Worm (Caenorhabditis elegans) whole organism, mixed stage, embryonic: ENCODE measurements around the gene nhr-34.

Experiments used
- M03D4.4 ChIP-seq: sonication (generic microtip); optimal IDR thresholded peaks from 2 replicates; lab custom pipeline; 2017; ENCODE audit warnings: mild to moderate bottlenecking, missing genetic modification characterization, missing compliant biosample characterization
- bed-3 ChIP-seq: fragments of 200-800 bp; sonication (Bioruptor generic); optimal IDR thresholded peaks from 3 replicates; lab custom pipeline; 2018; ENCODE audit warnings: mild to moderate bottlenecking, missing genetic modification characterization, moderate library complexity, missing compliant biosample characterization
- blmp-1 ChIP-seq: fragments of 150-350 bp; optimal IDR thresholded peaks from 2 replicates; lab custom pipeline; 2014; ENCODE audit warnings: missing biosample characterization, missing genetic modification characterization
- ceh-39 ChIP-seq: fragments of 150-350 bp; optimal IDR thresholded peaks from 2 replicates; lab custom pipeline; 2014; ENCODE audit warnings: missing biosample characterization, missing genetic modification characterization
- ceh-43 ChIP-seq: fragments of 200-800 bp; sonication (Bioruptor generic); optimal IDR thresholded peaks from 2 replicates; lab custom pipeline; 2018; ENCODE audit warnings: mild to moderate bottlenecking, missing genetic modification characterization, moderate library complexity, missing compliant biosample characterization
- ces-1 ChIP-seq: fragments of 150-350 bp; optimal IDR thresholded peaks from 2 replicates; lab custom pipeline; 2014; ENCODE audit warnings: missing biosample characterization, missing genetic modification reagents, missing genetic modification characterization
- cnd-1 ChIP-seq: fragments of 200-800 bp; sonication (Bioruptor generic); optimal IDR thresholded peaks from 2 replicates; lab custom pipeline; 2018; ENCODE audit warnings: mild to moderate bottlenecking, missing genetic modification characterization, missing compliant biosample characterization
- drap-1 ChIP-seq: fragments of 200-800 bp; sonication (Bioruptor generic); optimal IDR thresholded peaks from 3 replicates; lab custom pipeline; 2018; ENCODE audit warnings: mild to moderate bottlenecking, missing genetic modification characterization, missing compliant biosample characterization
- elt-1 ChIP-seq: sonication (generic microtip); optimal IDR thresholded peaks from 2 replicates; lab custom pipeline; 2017; ENCODE audit warnings: missing genetic modification characterization, mild to moderate bottlenecking, missing compliant biosample characterization, antibody characterized with exemption, moderate library complexity, borderline replicate concordance; ENCODE audit not compliant: insufficient read depth
- elt-3 ChIP-seq: fragments of 150-350 bp; optimal IDR thresholded peaks from 2 replicates; lab custom pipeline; 2014; ENCODE audit warnings: missing biosample characterization, missing genetic modification characterization
- flh-1 ChIP-seq: fragments of 200-800 bp; sonication (Bioruptor generic); optimal IDR thresholded peaks from 2 replicates; lab custom pipeline; 2018; ENCODE audit warnings: mild to moderate bottlenecking, missing genetic modification characterization, moderate library complexity, missing compliant biosample characterization
- hlh-1 ChIP-seq: fragments of 150-350 bp; optimal IDR thresholded peaks from 2 replicates; lab custom pipeline; 2014; ENCODE audit warnings: missing biosample characterization, missing genetic modification reagents, missing genetic modification characterization
- lin-13 ChIP-seq: fragments of 150-350 bp; optimal IDR thresholded peaks from 2 replicates; lab custom pipeline; 2014; ENCODE audit warnings: missing biosample characterization, missing genetic modification characterization
- lsy-2 ChIP-seq: fragments of 150-350 bp; optimal IDR thresholded peaks from 2 replicates; lab custom pipeline; 2014; ENCODE audit warnings: missing biosample characterization, missing genetic modification characterization
- mab-5 ChIP-seq: fragments of 150-350 bp; optimal IDR thresholded peaks from 2 replicates; lab custom pipeline; 2014; ENCODE audit warnings: missing biosample characterization, missing genetic modification characterization
- mep-1 ChIP-seq: fragments of 150-350 bp; optimal IDR thresholded peaks from 2 replicates; lab custom pipeline; 2017; ENCODE audit warnings: missing biosample characterization, missing genetic modification reagents, missing genetic modification characterization, inconsistent platforms
- mls-2 ChIP-seq: sonication (generic microtip); optimal IDR thresholded peaks from 2 replicates; lab custom pipeline; 2016; ENCODE audit warnings: mild to moderate bottlenecking, missing genetic modification characterization, moderate library complexity, missing compliant biosample characterization
- nhr-12 ChIP-seq: fragments of 150-350 bp; optimal IDR thresholded peaks from 2 replicates; lab custom pipeline; 2014; ENCODE audit warnings: missing biosample characterization, missing genetic modification characterization
- nhr-2 ChIP-seq: fragments of 150-350 bp; optimal IDR thresholded peaks from 2 replicates; lab custom pipeline; 2014; ENCODE audit warnings: missing biosample characterization, missing genetic modification characterization
- nhr-237 ChIP-seq: fragments of 150-350 bp; optimal IDR thresholded peaks from 2 replicates; lab custom pipeline; 2014; ENCODE audit warnings: missing biosample characterization, missing genetic modification characterization
- nhr-28 ChIP-seq: fragments of 150-350 bp; optimal IDR thresholded peaks from 2 replicates; lab custom pipeline; 2014; ENCODE audit warnings: missing biosample characterization, missing genetic modification characterization
- nhr-76 ChIP-seq: sonication (generic microtip); optimal IDR thresholded peaks from 2 replicates; lab custom pipeline; 2017; ENCODE audit warnings: missing biosample characterization, missing genetic modification characterization
- pha-4 ChIP-seq: fragments of 150-350 bp; optimal IDR thresholded peaks from 2 replicates; lab custom pipeline; 2018; ENCODE audit warnings: missing biosample characterization, missing genetic modification reagents, missing genetic modification characterization
- sem-2 ChIP-seq: fragments of 200-800 bp; sonication (Bioruptor generic); optimal IDR thresholded peaks from 2 replicates; lab custom pipeline; 2018; ENCODE audit warnings: mild to moderate bottlenecking, missing genetic modification characterization, missing compliant biosample characterization
- snpc-4 ChIP-seq: fragments of 150-350 bp; optimal IDR thresholded peaks from 2 replicates; lab custom pipeline; 2014; ENCODE audit warnings: missing biosample characterization, missing genetic modification characterization
- sptf-1 ChIP-seq: sonication (generic microtip); optimal IDR thresholded peaks from 2 replicates; lab custom pipeline; 2017; ENCODE audit warnings: mild to moderate bottlenecking, missing genetic modification characterization, moderate library complexity, missing compliant biosample characterization
- tbx-8 ChIP-seq: fragments of 200-800 bp; sonication (Bioruptor generic); optimal IDR thresholded peaks from 2 replicates; lab custom pipeline; 2018; ENCODE audit warnings: mild to moderate bottlenecking, missing genetic modification characterization, moderate library complexity, missing compliant biosample characterization
- unc-120 ChIP-seq: sonication (generic microtip); optimal IDR thresholded peaks from 2 replicates; lab custom pipeline; 2017; ENCODE audit warnings: missing genetic modification characterization, missing compliant biosample characterization; ENCODE audit not compliant: poor library complexity, severe bottlenecking
- unc-39 ChIP-seq: fragments of 150-350 bp; optimal IDR thresholded peaks from 2 replicates; lab custom pipeline; 2014; ENCODE audit warnings: missing biosample characterization, missing genetic modification characterization
- unc-62 ChIP-seq: fragments of 150-350 bp; optimal IDR thresholded peaks from 2 replicates; lab custom pipeline; 2014; ENCODE audit warnings: missing biosample characterization, missing genetic modification reagents, missing genetic modification characterization
- zip-8 ChIP-seq: fragments of 150-350 bp; optimal IDR thresholded peaks from 2 replicates; lab custom pipeline; 2014; ENCODE audit warnings: missing biosample characterization, missing genetic modification characterization
- ztf-11 ChIP-seq: fragments of 150-350 bp; optimal IDR thresholded peaks from 2 replicates; lab custom pipeline; 2014; ENCODE audit warnings: missing biosample characterization, missing genetic modification characterization

The nhr-34 gene

DNA sequence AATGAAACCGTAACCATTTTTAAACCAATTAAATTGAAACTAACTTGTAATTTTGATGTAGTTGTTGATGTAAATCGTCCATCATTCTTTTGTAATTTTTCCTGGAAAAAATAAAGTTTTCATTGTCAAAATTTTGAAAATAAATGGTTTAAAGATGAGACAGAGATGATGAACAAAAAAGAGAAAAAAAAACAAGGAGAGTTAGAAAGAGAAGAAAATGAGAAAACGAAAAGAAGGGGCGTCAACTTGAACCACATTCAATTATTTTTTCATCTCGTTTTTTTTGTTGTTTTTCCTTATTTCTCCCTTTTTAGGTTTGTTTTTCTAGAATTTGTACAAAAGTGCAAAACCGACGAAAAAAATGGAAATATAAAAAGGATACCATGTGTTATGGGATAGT, at the start of gene nhr-34:
nhr-34 (minus strand) TSS at position 101 of the 400 bp plus-strand sequence.
- TF ChIP-seq ztf-11 (tag; lab: Kevin White, UChicago) (no peak), nhr-28 (tag; lab: Kevin White, UChicago) (no peak), ces-1 (GFP tag; lab: Kevin White, UChicago) (peak; percentile 27), elt-1 (no peak), nhr-237 (tag; lab: Kevin White, UChicago) (no peak), ceh-39 (tag; lab: Kevin White, UChicago) (no peak)
- TF ChIP-seq, all 35 proteins: peak for 1

DNA sequence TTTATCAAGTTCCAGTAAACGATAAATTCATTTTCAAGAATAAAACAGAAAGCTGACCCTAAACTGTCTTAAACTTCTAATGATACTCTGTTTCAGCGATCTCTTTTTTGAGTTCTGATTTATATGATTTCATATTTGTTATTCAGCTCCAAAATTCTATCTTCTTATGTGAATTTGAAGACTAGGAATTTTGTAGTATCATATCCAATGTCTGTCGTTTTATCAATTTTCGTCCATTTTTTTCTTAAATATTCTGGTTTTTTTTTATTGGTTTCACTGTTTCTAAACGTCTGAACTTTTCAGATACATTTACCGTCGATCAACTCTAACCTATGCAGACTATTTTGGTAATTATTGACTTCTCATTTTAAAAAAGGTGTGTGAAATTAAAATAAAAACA, 49.5 kb upstream of the nhr-34 start, which contains the start of the genes nhr-138 and C28D4.18:
nhr-138 (plus strand) TSS at position 304 of the 400 bp plus-strand sequence.
C28D4.18 (plus strand) TSS at position 333 of the 400 bp plus-strand sequence.
- TF ChIP-seq nhr-12 (tag; lab: Kevin White, UChicago) (no peak), lsy-2 (no peak), nhr-237 (tag; lab: Kevin White, UChicago) (no peak), blmp-1 (tag; lab: Kevin White, UChicago) (no peak), bed-3 (GFP tag; lab: Kevin White, UChicago) (no peak), mab-5 (no peak), ceh-39 (tag; lab: Kevin White, UChicago) (no peak), ceh-43 (GFP tag; lab: Kevin White, UChicago) (no peak), lin-13 (tag; lab: Kevin White, UChicago) (no peak), ces-1 (GFP tag; lab: Kevin White, UChicago) (no peak), flh-1 (GFP tag; lab: Kevin White, UChicago) (no peak), nhr-76 (no peak), sptf-1 (tag; lab: Kevin White, UChicago) (no peak), elt-3 (no peak), mls-2 (tag; lab: Kevin White, UChicago) (no peak), unc-120 (tag; lab: Kevin White, UChicago) (no peak), cnd-1 (tag; lab: Kevin White, UChicago) (no peak), hlh-1 (no peak), unc-62 (GFP tag; lab: Kevin White, UChicago) (no peak)

DNA sequence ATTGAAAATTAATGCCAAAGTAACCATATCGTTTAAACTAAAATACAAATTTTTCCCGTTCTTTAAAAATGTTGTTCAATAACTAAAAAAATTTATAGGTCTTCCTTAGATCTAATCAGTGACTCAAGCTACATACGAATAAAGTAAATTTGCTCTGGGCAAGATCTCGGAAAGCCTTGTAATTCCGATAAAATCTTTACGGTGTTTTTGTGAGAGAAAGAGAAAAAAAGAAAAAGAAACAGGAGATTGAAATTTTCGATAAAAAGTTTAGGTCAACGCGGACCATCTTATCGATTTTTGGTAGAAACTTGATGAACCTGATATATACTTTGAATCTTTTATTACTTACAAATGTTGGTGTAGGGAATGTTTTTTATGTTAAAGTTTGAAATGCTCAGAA, 47.7 kb upstream of the nhr-34 start:
- TF ChIP-seq sptf-1 (tag; lab: Kevin White, UChicago) (no peak), hlh-1 (no peak), nhr-237 (tag; lab: Kevin White, UChicago) (no peak), sem-2 (GFP tag; lab: Kevin White, UChicago) (no peak), unc-120 (tag; lab: Kevin White, UChicago) (no peak), M03D4.4 (tag; lab: Kevin White, UChicago) (no peak), pha-4 (tag; lab: Kevin White, UChicago) (no peak), drap-1 (GFP tag; lab: Kevin White, UChicago) (no peak), tbx-8 (GFP tag; lab: Kevin White, UChicago) (no peak), mab-5 (no peak), ceh-43 (GFP tag; lab: Kevin White, UChicago) (no peak), flh-1 (GFP tag; lab: Kevin White, UChicago) (no peak), bed-3 (GFP tag; lab: Kevin White, UChicago) (no peak), mls-2 (tag; lab: Kevin White, UChicago) (no peak)
- TF ChIP-seq, all 35 proteins: peak for 0

DNA sequence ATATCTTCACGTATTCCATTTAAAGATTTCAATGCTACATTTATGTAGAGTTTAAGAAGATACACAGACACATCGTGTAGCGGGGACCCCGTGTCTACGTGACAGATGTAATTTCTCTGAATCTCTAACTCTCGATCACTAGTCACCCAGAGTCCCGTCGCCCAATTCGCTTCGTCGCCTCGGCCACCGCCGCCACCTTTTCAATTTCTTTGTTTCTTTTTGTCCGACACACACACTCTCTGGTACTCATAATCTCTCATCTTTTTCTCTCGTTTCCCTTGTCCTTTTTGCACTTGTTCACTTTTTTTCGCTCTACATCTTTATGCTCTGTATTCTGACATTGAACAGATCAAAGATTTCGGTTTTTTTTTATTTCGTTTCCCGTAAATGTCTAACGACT, 42.9 kb upstream of the nhr-34 start:
- TF ChIP-seq tbx-8 (GFP tag; lab: Kevin White, UChicago) (no peak), ztf-11 (tag; lab: Kevin White, UChicago) (no peak), unc-62 (GFP tag; lab: Kevin White, UChicago) (peak; percentile 75), mls-2 (tag; lab: Kevin White, UChicago) (no peak), lsy-2 (peak; percentile 47), unc-120 (tag; lab: Kevin White, UChicago) (peak; percentile 75), flh-1 (GFP tag; lab: Kevin White, UChicago) (no peak), mep-1 (tag; lab: Kevin White, UChicago) (peak; percentile 20)

DNA sequence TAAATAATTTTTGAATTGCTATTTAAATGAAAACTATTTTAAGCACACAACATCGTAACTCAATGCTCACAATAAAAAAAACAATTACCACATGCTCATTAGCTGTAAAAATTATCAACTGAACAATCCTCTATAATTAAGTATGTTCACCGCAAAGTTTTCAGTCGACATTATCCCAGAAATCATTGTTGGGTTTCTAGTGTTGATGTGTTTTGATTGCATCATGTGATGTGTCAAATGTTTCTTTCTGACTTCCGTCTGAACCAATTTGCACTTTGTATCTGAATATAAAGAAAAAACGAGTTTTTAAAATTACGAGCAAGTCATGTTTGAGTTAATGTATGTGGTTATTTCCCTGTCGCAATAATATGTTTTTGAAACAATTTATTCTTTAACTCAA, 42.4 kb upstream of the nhr-34 start:
- no peak for TF ChIP-seq zip-8 (tag; lab: Kevin White, UChicago)
- TF ChIP-seq nhr-76: no peak
- no peak for TF ChIP-seq nhr-28 (tag; lab: Kevin White, UChicago)
- TF ChIP-seq unc-39: no peak
- TF ChIP-seq snpc-4 (tag; lab: Kevin White, UChicago): no peak
- TF ChIP-seq unc-62 (GFP tag; lab: Kevin White, UChicago): no peak
- TF ChIP-seq tbx-8 (GFP tag; lab: Kevin White, UChicago): no peak
- TF ChIP-seq M03D4.4 (tag; lab: Kevin White, UChicago): no peak
- no peak for TF ChIP-seq flh-1 (GFP tag; lab: Kevin White, UChicago)
- no peak for TF ChIP-seq ceh-39 (tag; lab: Kevin White, UChicago)
- TF ChIP-seq elt-1: no peak
- no peak for TF ChIP-seq nhr-2 (tag; lab: Kevin White, UChicago)
- no peak for TF ChIP-seq sem-2 (GFP tag; lab: Kevin White, UChicago)
